Worm (Caenorhabditis elegans): Measurements from ENCODE around the gene rnp-2.
"Not testable (repeated sequence)": the region's sequence is repeated elsewhere in the genome, so short reads cannot be mapped to it uniquely, and the experiment has no call there.

The rnp-2 gene

ce11 chrIV:4140265-4140664 is 31.6 kb upstream of the rnp-2 start, which contains the start of gene F49F1.18:
Gene F49F1.18 (minus strand): TSS chrIV:4140365.
- TF ChIP-seq nhr-129 (tag; optimal IDR thresholded peaks at IDR 0.05), result no peak
- TF ChIP-seq alr-1 (tag; optimal IDR thresholded peaks at IDR 0.05), result no peak
- TF ChIP-seq ceh-82 (tag; optimal IDR thresholded peaks at IDR 0.05), result no peak
- TF ChIP-seq ztf-1 (GFP tag; conservative IDR thresholded peaks at IDR 0.05), result no peak

- TF ChIP-seq nhr-21 (tag; optimal IDR thresholded peaks at IDR 0.05) (no peak), fos-1 (tag; optimal IDR thresholded peaks at IDR 0.05) (no peak)
Observed at ce11 chrIV:4141311-4141710, 30.6 kb upstream of the rnp-2 start, which contains the start of gene F49F1.11. Gene F49F1.11 (minus strand): TSS chrIV:4141411.

ce11 chrIV:4142986-4143385 is 28.9 kb upstream of the rnp-2 start, which contains the start of gene F49F1.12:
Gene F49F1.12 (minus strand): TSS chrIV:4143086.
- TF ChIP-seq nhr-12, elt-1, lin-11 (tag; optimal IDR thresholded peaks at IDR 0.05): not testable (repeated sequence)

ce11 chrIV:4144784-4145183 is 27.1 kb upstream of the rnp-2 start, which contains the start of gene R07C12.3:
Gene R07C12.3 (plus strand): TSS chrIV:4145084.
- TF ChIP-seq nhr-237 (tag; optimal IDR thresholded peaks at IDR 0.05), result no peak
- TF ChIP-seq ceh-82 (tag; optimal IDR thresholded peaks at IDR 0.05), result no peak
- no peak for TF ChIP-seq ZK546.5 (tag; optimal IDR thresholded peaks at IDR 0.05)
- no peak for TF ChIP-seq unc-55 (GFP tag; optimal IDR thresholded peaks at IDR 0.05)
- TF ChIP-seq sma-3 (GFP tag; optimal IDR thresholded peaks at IDR 0.05), result no peak
- no peak for TF ChIP-seq R02D3.7 (tag; optimal IDR thresholded peaks at IDR 0.05)

- TF ChIP-seq blmp-1 (tag; optimal IDR thresholded peaks at IDR 0.05; ENCODE audit: insufficient read depth), result no peak
- peak; percentile 91 for TF ChIP-seq fos-1 (tag; optimal IDR thresholded peaks at IDR 0.05)
Observed at ce11 chrIV:4147891-4148290, 24.0 kb upstream of the rnp-2 start.

- TF ChIP-seq nhr-11 (tag; optimal IDR thresholded peaks at IDR 0.05) (no peak), fos-1 (tag; optimal IDR thresholded peaks at IDR 0.05) (peak; percentile 9), nhr-21 (tag; optimal IDR thresholded peaks at IDR 0.05) (no peak)
Observed at ce11 chrIV:4150138-4150537, 21.7 kb upstream of the rnp-2 start.

- TF ChIP-seq ZK546.5 (tag; optimal IDR thresholded peaks at IDR 0.05), result no peak
- TF ChIP-seq nhr-6 (tag; optimal IDR thresholded peaks at IDR 0.05), result no peak
- TF ChIP-seq fos-1 (tag; optimal IDR thresholded peaks at IDR 0.05), result peak; percentile 69
- no peak for TF ChIP-seq snpc-4 (tag; optimal IDR thresholded peaks at IDR 0.05)
- TF ChIP-seq crh-2 (tag; optimal IDR thresholded peaks at IDR 0.05), result no peak
- TF ChIP-seq R02D3.7 (tag; optimal IDR thresholded peaks at IDR 0.05), result no peak
- TF ChIP-seq mdl-1 (tag; optimal IDR thresholded peaks at IDR 0.05), result no peak
Observed at ce11 chrIV:4152143-4152542, 19.7 kb upstream of the rnp-2 start, which contains the start of the genes K08D10.10 and R07C12.1. Gene K08D10.10 (plus strand): TSS chrIV:4152235. Gene R07C12.1 (plus strand): TSS chrIV:4152456.

- TF ChIP-seq ZK546.5 (tag; optimal IDR thresholded peaks at IDR 0.05) (no peak), unc-39 (tag; optimal IDR thresholded peaks at IDR 0.05) (no peak), fos-1 (tag; optimal IDR thresholded peaks at IDR 0.05) (peak; percentile 0), nhr-77 (tag; optimal IDR thresholded peaks at IDR 0.05) (no peak), mbf-1 (tag; optimal IDR thresholded peaks at IDR 0.05) (no peak), nhr-23 (tag; optimal IDR thresholded peaks at IDR 0.05) (no peak), aly-2 (tag; optimal IDR thresholded peaks at IDR 0.05) (no peak)
Observed at ce11 chrIV:4154641-4155040, 17.2 kb upstream of the rnp-2 start, which contains the start of gene K08D10.14. Gene K08D10.14 (plus strand): TSS chrIV:4154941.

ce11 chrIV:4162121-4162520 is 9.8 kb upstream of the rnp-2 start, which contains the start of gene scrm-5:
Gene scrm-5 (plus strand): TSS chrIV:4162421.
- no peak for TF ChIP-seq nhr-11 (tag; optimal IDR thresholded peaks at IDR 0.05)

All from whole organism, L2 larva.